Worm (Caenorhabditis elegans): ENCODE results near the gene pos-1.

pos-1 gene

DNA sequence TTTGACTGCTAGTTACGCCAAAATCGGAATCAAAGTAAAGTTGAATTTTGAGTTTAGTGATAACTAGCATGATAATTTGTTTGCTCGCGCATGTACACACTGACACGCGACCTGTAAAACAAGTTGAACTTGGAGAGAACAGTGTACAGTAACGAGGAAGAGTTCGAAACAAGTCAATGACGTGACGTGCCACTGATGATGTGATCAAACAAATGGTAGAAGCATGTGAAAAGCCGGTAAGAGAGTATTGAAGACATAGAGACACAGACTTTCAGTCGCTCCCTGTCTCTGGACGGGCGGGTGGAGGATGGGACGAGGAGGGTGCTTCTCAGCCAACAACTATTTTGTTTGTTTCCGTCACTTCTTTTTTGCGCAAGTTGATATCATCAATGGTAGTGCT, 10.7 kb upstream of the pos-1 start (continued):
- TF ChIP-seq lin-39 (tag; optimal IDR thresholded peaks at IDR 0.05): no peak
- peak; percentile 32 for TF ChIP-seq pqm-1 (tag; optimal IDR thresholded peaks at IDR 0.05)
- no peak for TF ChIP-seq ZK546.5 (tag; optimal IDR thresholded peaks at IDR 0.05)
- no peak for TF ChIP-seq Y5F2A.4 (GFP tag; optimal IDR thresholded peaks at IDR 0.05)
- TF ChIP-seq daf-19 (GFP tag; conservative IDR thresholded peaks at IDR 0.05): no peak
- TF ChIP-seq saeg-2 (GFP tag; IDR thresholded peaks at IDR 0.05): no peak
- TF ChIP-seq vab-7 (GFP tag; IDR thresholded peaks at IDR 0.05): no peak
- no peak for TF ChIP-seq gei-8 (GFP tag; optimal IDR thresholded peaks at IDR 0.05)
- no peak for TF ChIP-seq nhr-111 (GFP tag; optimal IDR thresholded peaks at IDR 0.05)

DNA sequence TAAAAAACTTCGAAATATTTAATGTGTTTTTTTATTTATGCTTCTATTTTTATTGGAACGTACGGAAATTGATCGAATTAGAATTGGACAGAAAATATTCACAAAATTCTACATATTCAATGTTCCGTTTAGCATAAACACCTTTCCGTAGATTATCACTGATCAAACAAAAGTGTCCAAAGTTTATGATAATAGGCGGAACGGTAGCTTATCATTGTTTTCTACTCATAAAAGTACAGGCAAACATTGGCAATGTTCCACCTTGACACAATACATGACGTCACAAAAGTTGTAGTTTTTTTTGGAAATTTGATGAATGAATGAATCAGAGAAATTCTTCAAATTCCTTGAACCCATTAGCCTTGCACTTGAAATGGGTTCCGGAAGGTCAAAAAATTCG, 10.0 kb upstream of the pos-1 start:
- peak; percentile 27 for TF ChIP-seq hlh-11 (tag; optimal IDR thresholded peaks at IDR 0.05)
- TF ChIP-seq daf-8 (GFP tag; IDR thresholded peaks at IDR 0.05): no peak
- TF ChIP-seq dve-1 (tag; optimal IDR thresholded peaks at IDR 0.05; ENCODE audit: insufficient read depth): peak; percentile 41
- TF ChIP-seq php-3 (GFP tag; IDR thresholded peaks at IDR 0.05): no peak
- no peak for TF ChIP-seq daf-16 (GFP tag; optimal IDR thresholded peaks at IDR 0.05)
- peak; percentile 55 for TF ChIP-seq daf-16 (tag; optimal IDR thresholded peaks at IDR 0.05)
- no peak for TF ChIP-seq hif-1 (tag; optimal IDR thresholded peaks at IDR 0.05)
- TF ChIP-seq pqm-1 (tag; optimal IDR thresholded peaks at IDR 0.05): peak; percentile 4

DNA sequence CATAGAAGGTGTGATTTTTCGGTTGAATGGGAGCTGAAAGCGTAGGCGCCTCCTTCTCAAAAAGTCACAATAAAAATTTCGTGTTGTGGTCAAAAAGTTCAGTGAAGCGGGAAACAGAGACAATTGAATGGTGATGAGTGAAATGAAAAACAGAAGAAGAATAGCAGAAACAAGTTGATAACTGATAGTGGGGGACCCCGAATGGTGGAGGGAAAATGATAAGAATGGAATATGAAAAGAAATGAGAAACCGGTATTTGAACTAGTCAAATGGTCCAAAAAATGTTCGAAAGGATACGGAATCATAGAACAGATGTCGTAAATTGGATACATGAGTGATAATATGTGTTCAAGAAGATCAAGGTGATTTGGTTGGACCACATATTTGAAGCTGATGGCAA, 9.5 kb upstream of the pos-1 start:
- TF ChIP-seq mes-2 (tag; optimal IDR thresholded peaks at IDR 0.05; ENCODE audit: poor library complexity, severe bottlenecking) (no peak), dmd-8 (GFP tag; IDR thresholded peaks at IDR 0.05) (no peak), hmg-1.1 (GFP tag; IDR thresholded peaks at IDR 0.05) (0 out of 2 replicates have a peak, but pooled peaks have one; percentile 12), aha-1 (tag) (peak; percentile 12), lsy-2 (tag; optimal IDR thresholded peaks at IDR 0.05) (no peak), ama-1 (optimal IDR thresholded peaks at IDR 0.05) (no peak), nhr-28 (tag; optimal IDR thresholded peaks at IDR 0.05) (peak; percentile 35)

DNA sequence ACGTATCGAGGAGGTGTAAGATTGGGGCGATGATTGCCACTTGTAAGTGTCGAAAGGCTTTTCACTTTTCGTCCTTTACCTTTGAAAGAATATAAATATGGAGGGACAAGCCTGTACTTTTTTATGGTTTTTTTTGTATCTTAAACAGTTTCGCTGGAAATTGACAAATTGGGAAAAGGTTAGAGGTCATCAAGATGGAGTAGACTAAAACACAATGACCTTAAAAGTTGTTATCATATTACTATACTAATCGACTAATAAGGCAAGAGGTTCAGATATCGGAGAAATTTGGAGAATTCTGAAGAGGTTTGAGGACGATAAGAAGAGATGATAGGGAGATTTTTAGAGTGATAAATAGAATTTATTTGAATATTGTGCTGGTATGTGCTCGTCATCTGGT, 7.7 kb upstream of the pos-1 start:
- TF ChIP-seq cey-2 (tag; optimal IDR thresholded peaks at IDR 0.05; ENCODE audit: borderline replicate concordance, insufficient read depth): no peak
- TF ChIP-seq dmd-8 (GFP tag; IDR thresholded peaks at IDR 0.05): no peak
- no peak for TF ChIP-seq pha-4 (GFP tag; IDR thresholded peaks at IDR 0.05)
- no peak for TF ChIP-seq pha-4 (tag; optimal IDR thresholded peaks at IDR 0.05)
- TF ChIP-seq hmg-1.1 (GFP tag; IDR thresholded peaks at IDR 0.05): no peak
- no peak for TF ChIP-seq ceh-62 (tag; optimal IDR thresholded peaks at IDR 0.05)

DNA sequence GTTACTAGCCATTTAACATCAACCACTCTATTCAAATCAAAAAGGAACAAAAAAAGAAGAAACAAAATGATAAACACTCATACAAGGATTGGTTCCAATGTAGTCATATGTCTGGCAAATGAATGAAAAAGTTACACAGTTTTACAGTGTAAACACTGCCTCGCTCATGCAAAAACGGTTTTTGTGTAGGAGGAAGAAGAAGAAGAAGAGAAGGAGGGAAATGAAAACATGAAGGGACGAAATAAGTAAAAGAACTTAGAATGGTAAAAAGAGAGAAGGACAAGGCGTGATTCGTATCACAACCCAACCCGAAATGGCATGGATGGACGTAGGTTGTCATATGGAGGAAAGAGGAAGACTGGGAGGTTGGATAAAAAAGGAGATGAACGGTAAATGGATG, 7.0 kb upstream of the pos-1 start:
- no peak for TF ChIP-seq pha-4 (GFP tag; IDR thresholded peaks at IDR 0.05)
- TF ChIP-seq pha-4 (tag; optimal IDR thresholded peaks at IDR 0.05): peak; percentile 35
- peak; percentile 43 for TF ChIP-seq hlh-30 (tag; optimal IDR thresholded peaks at IDR 0.05; ENCODE audit: insufficient read depth)
- peak; percentile 27 for TF ChIP-seq dve-1 (tag; optimal IDR thresholded peaks at IDR 0.05; ENCODE audit: insufficient read depth)
- peak; percentile 11 for TF ChIP-seq nhr-28 (tag; optimal IDR thresholded peaks at IDR 0.05)
- TF ChIP-seq daf-12 (tag; optimal IDR thresholded peaks at IDR 0.05): no peak
- TF ChIP-seq cey-2 (tag; optimal IDR thresholded peaks at IDR 0.05; ENCODE audit: borderline replicate concordance, insufficient read depth): peak; percentile 78
- TF ChIP-seq sdz-12 (GFP tag; optimal IDR thresholded peaks at IDR 0.05): no peak
- TF ChIP-seq unc-62 (GFP tag; optimal IDR thresholded peaks at IDR 0.05 in 1 of 2): peak in 1 of 2 experiments; percentile 90
- no peak for TF ChIP-seq unc-62 (tag; optimal IDR thresholded peaks at IDR 0.05)
- TF ChIP-seq unc-130 (GFP tag; optimal IDR thresholded peaks at IDR 0.05): no peak
- TF ChIP-seq nhr-48 (tag; optimal IDR thresholded peaks at IDR 0.05): peak; percentile 35
- TF ChIP-seq daf-16 (GFP tag; optimal IDR thresholded peaks at IDR 0.05): no peak
- TF ChIP-seq daf-16 (tag; optimal IDR thresholded peaks at IDR 0.05): peak; percentile 54
- TF ChIP-seq lin-39 (tag; optimal IDR thresholded peaks at IDR 0.05): no peak
- TF ChIP-seq mxl-3 (GFP tag; optimal IDR thresholded peaks at IDR 0.05): peak; percentile 16
- TF ChIP-seq hlh-11 (tag; optimal IDR thresholded peaks at IDR 0.05): peak; percentile 18
